Fruit fly (Drosophila melanogaster) Kc167 (cell line): ENCODE measurements around the gene GNBP1.

Source experiments
- Myc ChIP-seq: fragments of >200 bp; optimal IDR thresholded peaks from 2 replicates; lab custom pipeline; 2017; ENCODE audit warnings: missing external identifiers
- Sin3A ChIP-seq: fragments of >200 bp; optimal IDR thresholded peaks from 2 replicates; lab custom pipeline; 2018; ENCODE audit warnings: missing external identifiers
- h ChIP-seq: fragments of >200 bp; optimal IDR thresholded peaks from 3 replicates; lab custom pipeline; 2018; ENCODE audit warnings: missing external identifiers
- insv ChIP-seq: fragments of >200 bp; optimal IDR thresholded peaks from 3 replicates; lab custom pipeline; 2018; ENCODE audit warnings: missing external identifiers
- psq ChIP-seq: fragments of >200 bp; optimal IDR thresholded peaks from 2 replicates; lab custom pipeline; 2017; ENCODE audit warnings: missing external identifiers
- ttk ChIP-seq: sonication (Bioruptor generic); optimal IDR thresholded peaks from 2 replicates; lab custom pipeline; 2017; ENCODE audit warnings: missing external identifiers

GNBP1 gene

dm6 chr3L:18693887-18694286, 18.3 kb downstream of the GNBP1 start, which contains the start of gene CG6893:
CG6893 (plus strand) TSS chr3L:18694187.
- TF ChIP-seq Myc (no peak), h (lab: Kevin White, UChicago) (no peak), Sin3A (lab: Kevin White, UChicago) (no peak), ttk (lab: Kevin White, UChicago) (no peak), insv (no peak), psq (lab: Kevin White, UChicago) (no peak)

dm6 chr3L:18698312-18698711, 22.7 kb downstream of the GNBP1 start, which contains the start of gene Dic4:
Dic4 (minus strand) TSS chr3L:18698412.
- no peak for TF ChIP-seq Myc
- TF ChIP-seq h (lab: Kevin White, UChicago): no peak
- TF ChIP-seq Sin3A (lab: Kevin White, UChicago): no peak
- TF ChIP-seq psq (lab: Kevin White, UChicago): no peak
- no peak for TF ChIP-seq insv
- TF ChIP-seq ttk (lab: Kevin White, UChicago): no peak

dm6 chr3L:18723172-18723571, 47.6 kb downstream of the GNBP1 start, which contains the start of gene CG12477:
CG12477 (minus strand) TSS chr3L:18723272.
- TF ChIP-seq h (lab: Kevin White, UChicago) (no peak), Sin3A (lab: Kevin White, UChicago) (no peak), ttk (lab: Kevin White, UChicago) (no peak), Myc (no peak), insv (no peak)
